Worm (Caenorhabditis elegans) whole organism, L1 larva: Measurements from ENCODE around the gene cpr-9.

Experiments used
- C04F5.9 ChIP-seq: sonication (generic microtip); optimal IDR thresholded peaks from 2 replicates; lab custom pipeline; 2016; ENCODE audit warnings: missing genetic modification characterization, missing compliant biosample characterization
- C16A3.4 ChIP-seq: fragments of 150-350 bp; optimal IDR thresholded peaks from 2 replicates; lab custom pipeline; 2014; ENCODE audit warnings: missing biosample characterization, missing genetic modification characterization
- C34B4.2 ChIP-seq: sonication (generic microtip); optimal IDR thresholded peaks from 2 replicates; lab custom pipeline; 2017; ENCODE audit warnings: mild to moderate bottlenecking, missing genetic modification characterization, missing compliant biosample characterization
- F16B12.6 ChIP-seq: fragments of 150-350 bp; optimal IDR thresholded peaks from 2 replicates; lab custom pipeline; 2014; ENCODE audit warnings: missing biosample characterization, missing genetic modification characterization
- aha-1 ChIP-seq: fragments of 150-350 bp; optimal IDR thresholded peaks from 2 replicates; lab custom pipeline; 2014; ENCODE audit warnings: missing biosample characterization, missing genetic modification characterization
- alr-1 ChIP-seq: fragments of 200-800 bp; sonication (Bioruptor generic); optimal IDR thresholded peaks from 2 replicates; lab custom pipeline; 2018; ENCODE audit warnings: borderline replicate concordance, mild to moderate bottlenecking, missing genetic modification characterization, missing compliant biosample characterization
- aly-2 ChIP-seq: fragments of 150-350 bp; optimal IDR thresholded peaks from 2 replicates; lab custom pipeline; 2014; ENCODE audit warnings: missing biosample characterization, missing genetic modification characterization
- blmp-1 ChIP-seq: fragments of 150-350 bp; optimal IDR thresholded peaks from 2 replicates; lab custom pipeline; 2014; ENCODE audit warnings: missing biosample characterization, missing genetic modification characterization
- ceh-82 ChIP-seq, 3 experiments: fragments of 150-350 bp in 1 of 3; sonication (generic microtip) in 2 of 3; optimal IDR thresholded peaks; 2 replicates each; lab custom pipeline; 2014 to 2017; ENCODE audit warnings: missing biosample characterization in 3 of 3, missing genetic modification characterization in 3 of 3
- ceh-90 ChIP-seq: sonication (generic microtip); optimal IDR thresholded peaks from 2 replicates; lab custom pipeline; 2016; ENCODE audit warnings: missing genetic modification characterization, missing compliant biosample characterization
- ces-1 ChIP-seq: fragments of 150-350 bp; optimal IDR thresholded peaks from 2 replicates; lab custom pipeline; 2014; ENCODE audit warnings: missing biosample characterization, missing genetic modification reagents, missing genetic modification characterization
- dpl-1 ChIP-seq, 3 experiments: fragments of 150-350 bp in 2 of 3; sonication (generic microtip) in 1 of 3; optimal IDR thresholded peaks; 2 replicates each; lab custom pipeline; 2014 to 2017; ENCODE audit warnings: missing biosample characterization in 3 of 3, missing genetic modification characterization in 3 of 3, missing genetic modification reagents in 3 of 3
- efl-3 ChIP-seq: fragments of 200-800 bp; sonication (Bioruptor generic); optimal IDR thresholded peaks from 2 replicates; lab custom pipeline; 2018; ENCODE audit warnings: mild to moderate bottlenecking, missing genetic modification characterization, missing compliant biosample characterization
- egl-13 ChIP-seq: sonication (generic microtip); optimal IDR thresholded peaks from 2 replicates; lab custom pipeline; 2016; ENCODE audit warnings: missing genotype, missing genetic modification reagents, missing genetic modification characterization, missing compliant biosample characterization
- elt-3 ChIP-seq, 6 experiments: fragments of 150-350 bp in 1 of 6; sonication (generic microtip); optimal IDR thresholded peaks; 2 replicates each; lab custom pipeline; 2017 to 2018; ENCODE audit warnings: missing biosample characterization in 6 of 6, missing genetic modification characterization in 6 of 6, inconsistent platforms in 1 of 6
- fkh-4 ChIP-seq: sonication (generic microtip); optimal IDR thresholded peaks from 2 replicates; lab custom pipeline; 2016; ENCODE audit warnings: missing compliant biosample characterization, missing genetic modification characterization, borderline replicate concordance
- fkh-8 ChIP-seq: sonication (generic microtip); optimal IDR thresholded peaks from 2 replicates; lab custom pipeline; 2016; ENCODE audit warnings: mild to moderate bottlenecking, missing genetic modification characterization, missing compliant biosample characterization
- grh-1 ChIP-seq: fragments of 200-800 bp; sonication (Bioruptor generic); IDR thresholded peaks from 2 replicates; pipeline ENCODE4 v1.3.6; 2022; ENCODE audit warnings: missing genetic modification reagents, missing genetic modification characterization, missing compliant biosample characterization
- hlh-17 ChIP-seq: fragments of 200-800 bp; sonication (Bioruptor generic); optimal IDR thresholded peaks from 2 replicates; lab custom pipeline; 2018; ENCODE audit warnings: missing genetic modification characterization, mild to moderate bottlenecking, missing compliant biosample characterization, moderate library complexity, borderline replicate concordance
- irx-1 ChIP-seq: sonication (generic microtip); optimal IDR thresholded peaks from 2 replicates; lab custom pipeline; 2016; ENCODE audit warnings: missing genetic modification characterization, missing compliant biosample characterization
- jun-1 ChIP-seq: fragments of 150-350 bp; optimal IDR thresholded peaks from 2 replicates; lab custom pipeline; 2014; ENCODE audit warnings: missing biosample characterization, missing genetic modification reagents, missing genetic modification characterization
- lin-14 ChIP-seq: fragments of 200-800 bp; sonication (Bioruptor generic); optimal IDR thresholded peaks from 2 replicates; lab custom pipeline; 2018; ENCODE audit warnings: mild to moderate bottlenecking, missing genetic modification characterization, moderate library complexity, missing compliant biosample characterization
- lin-15B ChIP-seq: fragments of 150-350 bp; sonication (generic microtip); optimal IDR thresholded peaks from 3 replicates; lab custom pipeline; 2014; ENCODE audit warnings: missing biosample characterization, missing genetic modification characterization
- lin-39 ChIP-seq: fragments of 150-350 bp; optimal IDR thresholded peaks from 2 replicates; lab custom pipeline; 2014; ENCODE audit warnings: missing biosample characterization, missing genetic modification reagents, missing genetic modification characterization
- lir-3 ChIP-seq: sonication (generic microtip); optimal IDR thresholded peaks from 2 replicates; lab custom pipeline; 2016; ENCODE audit warnings: mild to moderate bottlenecking, missing genetic modification characterization, moderate library complexity, missing compliant biosample characterization; ENCODE audit not compliant: poor library complexity
- mdl-1 ChIP-seq, 2 experiments: fragments of 150-350 bp; optimal IDR thresholded peaks; 2 replicates each; lab custom pipeline; 2014 to 2017; ENCODE audit warnings: missing biosample characterization in 2 of 2, missing genetic modification characterization in 2 of 2, inconsistent platforms in 1 of 2
- mep-1 ChIP-seq: fragments of 150-350 bp; optimal IDR thresholded peaks from 2 replicates; lab custom pipeline; 2014; ENCODE audit warnings: missing biosample characterization, missing genetic modification characterization
- nhr-12 ChIP-seq: sonication (generic microtip); optimal IDR thresholded peaks from 2 replicates; lab custom pipeline; 2017; ENCODE audit warnings: missing biosample characterization, missing genetic modification characterization
- nhr-19 ChIP-seq: fragments of 200-800 bp; sonication (Bioruptor generic); conservative IDR thresholded peaks from 2 replicates; pipeline ENCODE4 v1.3.6; 2022; ENCODE audit warnings: missing genetic modification characterization, missing compliant biosample characterization
- nhr-237 ChIP-seq: fragments of 150-350 bp; optimal IDR thresholded peaks from 2 replicates; lab custom pipeline; 2014; ENCODE audit warnings: missing biosample characterization, missing genetic modification characterization
- nhr-71 ChIP-seq: sonication (generic microtip); optimal IDR thresholded peaks from 2 replicates; lab custom pipeline; 2016; ENCODE audit warnings: mild to moderate bottlenecking, missing genetic modification characterization, moderate library complexity, missing compliant biosample characterization
- nhr-76 ChIP-seq: sonication (generic microtip); optimal IDR thresholded peaks from 2 replicates; lab custom pipeline; 2017; ENCODE audit warnings: missing biosample characterization, missing genetic modification characterization
- nhr-84 ChIP-seq: sonication (generic microtip); optimal IDR thresholded peaks from 2 replicates; lab custom pipeline; 2017; ENCODE audit warnings: missing biosample characterization, missing genetic modification characterization
- nhr-85 ChIP-seq: sonication (generic microtip); peaks from one replicate; lab custom pipeline; 2016; ENCODE audit warnings: missing genetic modification characterization, inconsistent platforms, missing compliant biosample characterization
- nhr-90 ChIP-seq: sonication (generic microtip); optimal IDR thresholded peaks from 2 replicates; lab custom pipeline; 2016; ENCODE audit warnings: mild to moderate bottlenecking, missing genetic modification characterization, missing compliant biosample characterization; ENCODE audit not compliant: poor library complexity
- pax-3 ChIP-seq: fragments of 200-800 bp; sonication (Bioruptor generic); optimal IDR thresholded peaks from 2 replicates; lab custom pipeline; 2018; ENCODE audit warnings: mild to moderate bottlenecking, missing genetic modification characterization, moderate library complexity, missing compliant biosample characterization
- skn-1 ChIP-seq: fragments of 150-350 bp; optimal IDR thresholded peaks from 2 replicates; lab custom pipeline; 2014; ENCODE audit warnings: missing biosample characterization, missing genetic modification characterization
- snpc-4 ChIP-seq: fragments of 150-350 bp; optimal IDR thresholded peaks from 2 replicates; lab custom pipeline; 2014; ENCODE audit warnings: missing biosample characterization, missing genetic modification characterization
- sox-4 ChIP-seq: sonication (generic microtip); optimal IDR thresholded peaks from 2 replicates; lab custom pipeline; 2016; ENCODE audit warnings: missing genetic modification characterization, missing compliant biosample characterization
- sptf-1 ChIP-seq: fragments of 150-350 bp; optimal IDR thresholded peaks from 2 replicates; lab custom pipeline; 2014; ENCODE audit warnings: missing biosample characterization, missing genetic modification characterization
- sup-37 ChIP-seq: fragments of 200-800 bp; sonication (Bioruptor generic); optimal IDR thresholded peaks from 2 replicates; lab custom pipeline; 2018; ENCODE audit warnings: mild to moderate bottlenecking, missing genetic modification characterization, missing compliant biosample characterization
- tbx-2 ChIP-seq: sonication (generic microtip); optimal IDR thresholded peaks from 2 replicates; lab custom pipeline; 2016; ENCODE audit warnings: missing genetic modification characterization, missing compliant biosample characterization
- unc-130 ChIP-seq: fragments of 150-350 bp; optimal IDR thresholded peaks from 2 replicates; lab custom pipeline; 2017; ENCODE audit warnings: missing biosample characterization, missing genetic modification characterization, inconsistent platforms
- unc-30 ChIP-seq: sonication (generic microtip); optimal IDR thresholded peaks from 2 replicates; lab custom pipeline; 2017; ENCODE audit warnings: missing biosample characterization, missing genetic modification characterization
- unc-62 ChIP-seq: fragments of 150-350 bp; optimal IDR thresholded peaks from 2 replicates; lab custom pipeline; 2014; ENCODE audit warnings: missing biosample characterization, missing genetic modification reagents, missing genetic modification characterization
- unc-86 ChIP-seq: sonication (generic microtip); optimal IDR thresholded peaks from 2 replicates; lab custom pipeline; 2016; ENCODE audit warnings: missing genetic modification characterization, missing compliant biosample characterization
- unc-98 ChIP-seq: fragments of 200-800 bp; sonication (Bioruptor generic); IDR thresholded peaks from 2 replicates; pipeline ENCODE4 v1.3.6; 2022; ENCODE audit warnings: missing genetic modification characterization, missing compliant biosample characterization
- vab-15 ChIP-seq: sonication (generic microtip); optimal IDR thresholded peaks from 2 replicates; lab custom pipeline; 2017; ENCODE audit warnings: missing genotype, mild to moderate bottlenecking, missing genetic modification characterization, missing compliant biosample characterization
- xbp-1 ChIP-seq: sonication (generic microtip); optimal IDR thresholded peaks from 2 replicates; lab custom pipeline; 2016; ENCODE audit warnings: missing genetic modification characterization, missing compliant biosample characterization
- zip-4 ChIP-seq: fragments of 200-800 bp; sonication (Bioruptor generic); optimal IDR thresholded peaks from 2 replicates; lab custom pipeline; 2018; ENCODE audit warnings: mild to moderate bottlenecking, missing genetic modification characterization, moderate library complexity, missing compliant biosample characterization
- ztf-11 ChIP-seq, 2 experiments: sonication (generic microtip); optimal IDR thresholded peaks; 2 replicates each; lab custom pipeline; 2016 to 2017; ENCODE audit warnings: missing genetic modification characterization in 2 of 2, missing biosample characterization in 1 of 2, missing compliant biosample characterization in 1 of 2
- ztf-4 ChIP-seq: fragments of 150-350 bp; optimal IDR thresholded peaks from 2 replicates; lab custom pipeline; 2014; ENCODE audit warnings: missing biosample characterization, missing genetic modification characterization

The cpr-9 gene

ce11 chrV:12040823-12041606 is 38.2 kb downstream of the cpr-9 start, which contains the start of the genes kup-1 and F10C2.4 (continued):
- no peak for TF ChIP-seq sox-4 (tag; lab: Kevin White, UChicago)
- peak; percentile 64 for TF ChIP-seq xbp-1 (tag; lab: Kevin White, UChicago)
- TF ChIP-seq nhr-237 (tag; lab: Kevin White, UChicago), result no peak
- TF ChIP-seq zip-4 (GFP tag; lab: Kevin White, UChicago), result no peak
- TF ChIP-seq nhr-84 (tag; lab: Kevin White, UChicago), result no peak
- peak; percentile 42 for TF ChIP-seq fkh-8 (tag; lab: Kevin White, UChicago)
- TF ChIP-seq ceh-90 (tag; lab: Kevin White, UChicago), result no peak
- peak; percentile 55 for TF ChIP-seq pax-3 (tag; lab: Kevin White, UChicago)
- no peak for TF ChIP-seq unc-62
- TF ChIP-seq lin-14, result no peak
- no peak for TF ChIP-seq aha-1 (tag; lab: Kevin White, UChicago)
- peak; percentile 19 for TF ChIP-seq snpc-4 (tag; lab: Kevin White, UChicago)
- peak; percentile 66 for TF ChIP-seq tbx-2
- no peak for TF ChIP-seq unc-130 (tag; lab: Kevin White, UChicago)
- TF ChIP-seq nhr-19, result peak; percentile 48
- TF ChIP-seq sptf-1, result no peak
- TF ChIP-seq fkh-4 (tag; lab: Kevin White, UChicago), result no peak
- no peak for TF ChIP-seq efl-3 (GFP tag; lab: Kevin White, UChicago)
- no peak for TF ChIP-seq alr-1 (tag; lab: Kevin White, UChicago)
- TF ChIP-seq F16B12.6 (tag; lab: Kevin White, UChicago), result peak; percentile 11
- TF ChIP-seq egl-13 (tag; lab: Kevin White, UChicago), result no peak
- TF ChIP-seq unc-98 (GFP tag; lab: Robert Waterston, UW), result no peak
- TF ChIP-seq unc-30 (tag; lab: Kevin White, UChicago), result no peak
- TF ChIP-seq jun-1 (tag; lab: Kevin White, UChicago), result no peak
- peak; percentile 26 for TF ChIP-seq C04F5.9 (tag; lab: Kevin White, UChicago)
- TF ChIP-seq C16A3.4 (tag; lab: Kevin White, UChicago), result peak; percentile 63
- peak; percentile 60 for TF ChIP-seq blmp-1 (tag; lab: Kevin White, UChicago)
- TF ChIP-seq nhr-90 (tag; lab: Kevin White, UChicago), result peak; percentile 27
- TF ChIP-seq ceh-82 (tag; optimal IDR thresholded peaks at IDR 0.05; lab: Kevin White, UChicago), result peak in 1 of 3 experiments; percentile 63
- TF ChIP-seq ztf-11 (tag; optimal IDR thresholded peaks at IDR 0.05; lab: Kevin White, UChicago), result no peak
- TF ChIP-seq hlh-17 (GFP tag; lab: Kevin White, UChicago), result no peak
- no peak for TF ChIP-seq lin-39 (tag; lab: Kevin White, UChicago)
- TF ChIP-seq nhr-71 (tag; lab: Kevin White, UChicago), result peak; percentile 82
- no peak for TF ChIP-seq lir-3
- TF ChIP-seq lin-15B (tag; lab: Kevin White, UChicago), result peak; percentile 74
- TF ChIP-seq grh-1 (GFP tag; lab: Robert Waterston, UW), result no peak
- TF ChIP-seq ces-1 (GFP tag; lab: Kevin White, UChicago), result no peak
- peak; percentile 92 to 96 (median 94) for TF ChIP-seq dpl-1 (GFP tag; optimal IDR thresholded peaks at IDR 0.05; lab: Kevin White, UChicago)
- no peak for TF ChIP-seq aly-2 (tag; lab: Kevin White, UChicago)
- peak; percentile 81 for TF ChIP-seq nhr-85 (tag; lab: Kevin White, UChicago)
- peak; percentile 58 for TF ChIP-seq skn-1
- TF ChIP-seq vab-15 (tag; lab: Kevin White, UChicago), result no peak
- TF ChIP-seq irx-1 (tag; lab: Kevin White, UChicago), result peak; percentile 34
- TF ChIP-seq unc-86 (tag; lab: Kevin White, UChicago), result peak; percentile 48
- TF ChIP-seq elt-3 (tag; optimal IDR thresholded peaks at IDR 0.05; lab: Kevin White, UChicago), result peak in 2 of 6 experiments; percentile 50 to 62
- TF ChIP-seq mep-1 (tag; lab: Kevin White, UChicago), result peak; percentile 5
- no peak for TF ChIP-seq nhr-76
- no peak for TF ChIP-seq sup-37 (GFP tag; lab: Kevin White, UChicago)
- no peak for TF ChIP-seq nhr-12 (tag; lab: Kevin White, UChicago)
- TF ChIP-seq ztf-4 (tag; lab: Kevin White, UChicago), result no peak
- no peak for TF ChIP-seq C34B4.2 (tag; lab: Kevin White, UChicago)
- TF ChIP-seq mdl-1 (tag; optimal IDR thresholded peaks at IDR 0.05; lab: Kevin White, UChicago), result no peak
